Worm (Caenorhabditis elegans): ENCODE data around the gene W03F9.9.

ce11 chrV:151310-151709, 12.6 kb downstream of the W03F9.9 start, which contains the start of gene W03F9.4:
- TF ChIP-seq C34F6.9 (tag; optimal IDR thresholded peaks at IDR 0.05) (no peak), snpc-4 (tag; optimal IDR thresholded peaks at IDR 0.05) (no peak), egl-27 (tag; optimal IDR thresholded peaks at IDR 0.05) (no peak)

Measured in whole organism, L2 larva.